Fruit fly (Drosophila melanogaster) whole organism, adult: Measurements from ENCODE around the gene Apc2.

Experiments
- CG12768 ChIP-seq: fragments of 200-800 bp; sonication (Bioruptor generic); optimal IDR thresholded peaks from 2 replicates; lab custom pipeline; 2017; ENCODE audit warnings: missing biosample characterization, missing genetic modification characterization, mild to moderate bottlenecking, moderate library complexity, missing genetic modification reagents
- CG1620 ChIP-seq: fragments of 200-800 bp; sonication (Bioruptor generic); optimal IDR thresholded peaks from 2 replicates; lab custom pipeline; 2016; ENCODE audit warnings: missing biosample characterization, missing genetic modification characterization
- CG33017 ChIP-seq: fragments of 200-800 bp; sonication (Bioruptor generic); optimal IDR thresholded peaks from 2 replicates; lab custom pipeline; 2018; ENCODE audit warnings: missing biosample characterization, mild to moderate bottlenecking, missing genetic modification characterization, moderate library complexity
- CG5204 ChIP-seq: fragments of 200-800 bp; sonication (Bioruptor generic); optimal IDR thresholded peaks from 2 replicates; lab custom pipeline; 2016; ENCODE audit warnings: missing biosample characterization, missing genetic modification characterization
- CG7045 ChIP-seq: fragments of 200-800 bp; sonication (Bioruptor generic); optimal IDR thresholded peaks from 2 replicates; lab custom pipeline; 2017; ENCODE audit warnings: missing biosample characterization, mild to moderate bottlenecking, missing genetic modification characterization
- Clk ChIP-seq: fragments of 200-800 bp; sonication (Bioruptor generic); optimal IDR thresholded peaks from 2 replicates; lab custom pipeline; 2017; ENCODE audit warnings: missing biosample characterization, missing genetic modification characterization
- Crg-1 ChIP-seq: fragments of 200-800 bp; sonication (Bioruptor generic); optimal IDR thresholded peaks from 2 replicates; lab custom pipeline; 2016; ENCODE audit warnings: missing biosample characterization, missing genetic modification characterization
- Hr96 ChIP-seq: fragments of 200-800 bp; sonication (Bioruptor generic); optimal IDR thresholded peaks from 2 replicates; lab custom pipeline; 2016; ENCODE audit warnings: missing biosample characterization, missing genetic modification characterization
- Mnt ChIP-seq: fragments of 200-800 bp; sonication (Bioruptor generic); optimal IDR thresholded peaks from 2 replicates; lab custom pipeline; 2016; ENCODE audit warnings: missing biosample characterization, mild to moderate bottlenecking, missing genetic modification characterization
- bab1 ChIP-seq: fragments of 200-800 bp; sonication (Bioruptor generic); optimal IDR thresholded peaks from 3 replicates; lab custom pipeline; 2019; ENCODE audit warnings: missing biosample characterization, mild to moderate bottlenecking, missing genetic modification characterization, moderate library complexity
- kay ChIP-seq: fragments of 200-800 bp; sonication (Bioruptor generic); peaks from one replicate; lab custom pipeline; 2016; ENCODE audit warnings: missing biosample characterization, missing genetic modification characterization, borderline replicate concordance
- pad ChIP-seq: fragments of 200-800 bp; sonication (Bioruptor generic); optimal IDR thresholded peaks from 3 replicates; lab custom pipeline; 2017; ENCODE audit warnings: missing biosample characterization, missing genetic modification characterization, mild to moderate bottlenecking, moderate library complexity, missing genetic modification reagents
- tj ChIP-seq: fragments of 200-800 bp; sonication (Bioruptor generic); optimal IDR thresholded peaks from 3 replicates; lab custom pipeline; 2017; ENCODE audit warnings: missing biosample characterization, mild to moderate bottlenecking, missing genetic modification characterization, moderate library complexity
- toe ChIP-seq: fragments of 200-800 bp; sonication (Bioruptor generic); optimal IDR thresholded peaks from 2 replicates; lab custom pipeline; 2016; ENCODE audit warnings: missing biosample characterization, missing genetic modification characterization

DNA sequence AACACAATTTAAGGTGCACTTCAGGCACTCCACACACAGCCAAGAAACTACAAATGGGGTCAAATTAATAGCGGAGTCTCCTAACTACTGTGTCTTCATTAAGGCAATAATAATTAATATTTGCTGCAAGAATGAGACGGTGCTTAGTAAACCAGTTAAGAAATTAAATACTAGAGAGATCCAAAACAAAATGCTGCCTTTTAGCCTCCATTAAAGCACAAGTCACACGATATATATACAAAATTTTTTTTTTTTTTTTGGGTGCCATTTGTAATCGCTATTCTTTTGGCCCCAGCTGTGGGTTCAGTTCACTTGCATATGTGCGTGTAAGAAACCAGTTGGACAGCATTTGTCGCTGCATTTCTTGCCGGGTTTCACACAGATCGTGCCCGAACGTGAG, 39.7 kb downstream of the Apc2 start:
- TF ChIP-seq CG7045 (GFP tag; lab: Kevin White, UChicago), result no peak
- TF ChIP-seq toe (GFP tag; lab: Kevin White, UChicago), result no peak
- no peak for TF ChIP-seq bab1
- TF ChIP-seq Hr96 (GFP tag; lab: Kevin White, UChicago), result no peak
- no peak for TF ChIP-seq Mnt
- no peak for TF ChIP-seq CG33017 (tag; lab: Kevin White, UChicago)
- no peak for TF ChIP-seq tj (GFP tag; lab: Kevin White, UChicago)
- TF ChIP-seq pad, result no peak
- no peak for TF ChIP-seq Crg-1
- TF ChIP-seq CG5204 (GFP tag; lab: Kevin White, UChicago), result no peak
- no peak for TF ChIP-seq CG1620 (GFP tag; lab: Kevin White, UChicago)
- TF ChIP-seq Clk, result no peak
- TF ChIP-seq CG12768, result no peak
- TF ChIP-seq kay (GFP tag; lab: Kevin White, UChicago), result no peak
